Worm (Caenorhabditis elegans) whole organism, L1 larva: Measurements from ENCODE around the gene tag-340.
A peak's percentile ranks its signal among the peaks of the same experiment; 100 is the strongest.

Source experiments
- aha-1 ChIP-seq: fragments of 150-350 bp; optimal IDR thresholded peaks from 2 replicates; lab custom pipeline; 2014; ENCODE audit warnings: missing biosample characterization, missing genetic modification characterization
- aly-2 ChIP-seq: fragments of 150-350 bp; optimal IDR thresholded peaks from 2 replicates; lab custom pipeline; 2014; ENCODE audit warnings: missing biosample characterization, missing genetic modification characterization
- ama-1 ChIP-seq: fragments of 150-350 bp; optimal IDR thresholded peaks from 2 replicates; lab custom pipeline; 2014
- blmp-1 ChIP-seq: fragments of 150-350 bp; optimal IDR thresholded peaks from 2 replicates; lab custom pipeline; 2014; ENCODE audit warnings: missing biosample characterization, missing genetic modification characterization
- ceh-82 ChIP-seq, 3 experiments: fragments of 150-350 bp in 1 of 3; sonication (generic microtip) in 2 of 3; optimal IDR thresholded peaks; 2 replicates each; lab custom pipeline; 2014 to 2017; ENCODE audit warnings: missing biosample characterization in 3 of 3, missing genetic modification characterization in 3 of 3
- dsc-1 ChIP-seq: sonication (generic microtip); optimal IDR thresholded peaks from 2 replicates; lab custom pipeline; 2016; ENCODE audit warnings: mild to moderate bottlenecking, missing genetic modification characterization, missing compliant biosample characterization
- efl-1 ChIP-seq, 4 experiments: fragments of 150-350 bp; optimal IDR thresholded peaks in 3 of 4; peaks in 1 of 4; 1 replicate in 1 of 4; 2 replicates in 3 of 4; lab custom pipeline; 2014; ENCODE audit warnings: missing biosample characterization in 2 of 4, missing genetic modification characterization in 2 of 4, missing genetic modification reagents in 2 of 4
- elt-2 ChIP-seq: sonication (generic microtip); optimal IDR thresholded peaks from 2 replicates; lab custom pipeline; 2016; ENCODE audit warnings: missing genetic modification characterization, mild to moderate bottlenecking, inconsistent platforms, missing compliant biosample characterization, missing genetic modification reagents
- elt-3 ChIP-seq, 6 experiments: fragments of 150-350 bp in 1 of 6; sonication (generic microtip); optimal IDR thresholded peaks; 2 replicates each; lab custom pipeline; 2017 to 2018; ENCODE audit warnings: missing biosample characterization in 6 of 6, missing genetic modification characterization in 6 of 6, inconsistent platforms in 1 of 6
- ets-5 ChIP-seq: fragments of 200-800 bp; sonication (Bioruptor generic); IDR thresholded peaks from 2 replicates; pipeline ENCODE4 v1.3.6; 2022; ENCODE audit warnings: missing genetic modification characterization, missing compliant biosample characterization
- fkh-10 ChIP-seq: sonication (generic microtip); optimal IDR thresholded peaks from 2 replicates; lab custom pipeline; 2017; ENCODE audit warnings: missing biosample characterization, missing genetic modification reagents, missing genetic modification characterization
- fkh-4 ChIP-seq: sonication (generic microtip); optimal IDR thresholded peaks from 2 replicates; lab custom pipeline; 2016; ENCODE audit warnings: missing compliant biosample characterization, missing genetic modification characterization, borderline replicate concordance
- fos-1 ChIP-seq: fragments of 150-350 bp; optimal IDR thresholded peaks from 2 replicates; lab custom pipeline; 2014; ENCODE audit warnings: missing biosample characterization, missing genetic modification characterization
- grh-1 ChIP-seq: fragments of 200-800 bp; sonication (Bioruptor generic); IDR thresholded peaks from 2 replicates; pipeline ENCODE4 v1.3.6; 2022; ENCODE audit warnings: missing genetic modification reagents, missing genetic modification characterization, missing compliant biosample characterization
- hlh-4 ChIP-seq: sonication (generic microtip); optimal IDR thresholded peaks from 2 replicates; lab custom pipeline; 2016; ENCODE audit warnings: mild to moderate bottlenecking, missing genetic modification characterization, missing compliant biosample characterization
- irx-1 ChIP-seq: sonication (generic microtip); optimal IDR thresholded peaks from 2 replicates; lab custom pipeline; 2016; ENCODE audit warnings: missing genetic modification characterization, missing compliant biosample characterization
- isw-1 ChIP-seq: fragments of 200-800 bp; sonication (Bioruptor generic); IDR thresholded peaks from 2 replicates; pipeline ENCODE4 v1.3.6; 2022; ENCODE audit warnings: missing genetic modification characterization, missing compliant biosample characterization
- jun-1 ChIP-seq: fragments of 150-350 bp; optimal IDR thresholded peaks from 2 replicates; lab custom pipeline; 2014; ENCODE audit warnings: missing biosample characterization, missing genetic modification reagents, missing genetic modification characterization
- lin-14 ChIP-seq: fragments of 200-800 bp; sonication (Bioruptor generic); optimal IDR thresholded peaks from 2 replicates; lab custom pipeline; 2018; ENCODE audit warnings: mild to moderate bottlenecking, missing genetic modification characterization, moderate library complexity, missing compliant biosample characterization
- lin-35 ChIP-seq, 2 experiments: fragments of 150-350 bp; optimal IDR thresholded peaks; 2 replicates each; lab custom pipeline; 2014; ENCODE audit warnings: missing biosample characterization in 2 of 2, missing genetic modification characterization in 2 of 2, missing genetic modification reagents in 2 of 2
- lin-39 ChIP-seq: fragments of 150-350 bp; optimal IDR thresholded peaks from 2 replicates; lab custom pipeline; 2014; ENCODE audit warnings: missing biosample characterization, missing genetic modification reagents, missing genetic modification characterization
- lsy-2 ChIP-seq, 2 experiments: fragments of 150-350 bp; optimal IDR thresholded peaks; 2 replicates each; lab custom pipeline; 2014; ENCODE audit warnings: missing biosample characterization in 2 of 2, missing genetic modification characterization in 2 of 2
- mab-9 ChIP-seq: fragments of 200-800 bp; sonication (Bioruptor generic); IDR thresholded peaks from 2 replicates; pipeline ENCODE4 v1.3.6; 2022; ENCODE audit warnings: missing genetic modification reagents, missing genetic modification characterization, missing compliant biosample characterization
- mep-1 ChIP-seq: fragments of 150-350 bp; optimal IDR thresholded peaks from 2 replicates; lab custom pipeline; 2014; ENCODE audit warnings: missing biosample characterization, missing genetic modification characterization
- nhr-11 ChIP-seq: fragments of 150-350 bp; optimal IDR thresholded peaks from 2 replicates; lab custom pipeline; 2014; ENCODE audit warnings: missing biosample characterization, missing genetic modification characterization
- nhr-12 ChIP-seq: sonication (generic microtip); optimal IDR thresholded peaks from 2 replicates; lab custom pipeline; 2017; ENCODE audit warnings: missing biosample characterization, missing genetic modification characterization
- nhr-19 ChIP-seq: fragments of 200-800 bp; sonication (Bioruptor generic); conservative IDR thresholded peaks from 2 replicates; pipeline ENCODE4 v1.3.6; 2022; ENCODE audit warnings: missing genetic modification characterization, missing compliant biosample characterization
- nhr-237 ChIP-seq: fragments of 150-350 bp; optimal IDR thresholded peaks from 2 replicates; lab custom pipeline; 2014; ENCODE audit warnings: missing biosample characterization, missing genetic modification characterization
- nhr-47 ChIP-seq: sonication (generic microtip); optimal IDR thresholded peaks from 2 replicates; lab custom pipeline; 2016; ENCODE audit warnings: mild to moderate bottlenecking, missing genetic modification characterization, moderate library complexity, missing compliant biosample characterization
- nhr-71 ChIP-seq: sonication (generic microtip); optimal IDR thresholded peaks from 2 replicates; lab custom pipeline; 2016; ENCODE audit warnings: mild to moderate bottlenecking, missing genetic modification characterization, moderate library complexity, missing compliant biosample characterization
- nhr-76 ChIP-seq: sonication (generic microtip); optimal IDR thresholded peaks from 2 replicates; lab custom pipeline; 2017; ENCODE audit warnings: missing biosample characterization, missing genetic modification characterization
- nhr-85 ChIP-seq: sonication (generic microtip); peaks from one replicate; lab custom pipeline; 2016; ENCODE audit warnings: missing genetic modification characterization, inconsistent platforms, missing compliant biosample characterization
- nhr-90 ChIP-seq: sonication (generic microtip); optimal IDR thresholded peaks from 2 replicates; lab custom pipeline; 2016; ENCODE audit warnings: mild to moderate bottlenecking, missing genetic modification characterization, missing compliant biosample characterization; ENCODE audit not compliant: poor library complexity
- pag-3 ChIP-seq: sonication (generic microtip); optimal IDR thresholded peaks from 2 replicates; lab custom pipeline; 2017; ENCODE audit warnings: missing genetic modification characterization, mild to moderate bottlenecking, missing compliant biosample characterization, antibody characterized with exemption, borderline replicate concordance; ENCODE audit not compliant: insufficient read depth
- pax-3 ChIP-seq: fragments of 200-800 bp; sonication (Bioruptor generic); optimal IDR thresholded peaks from 2 replicates; lab custom pipeline; 2018; ENCODE audit warnings: mild to moderate bottlenecking, missing genetic modification characterization, moderate library complexity, missing compliant biosample characterization
- pqm-1 ChIP-seq: sonication (generic microtip); optimal IDR thresholded peaks from 3 replicates; lab custom pipeline; 2017; ENCODE audit warnings: missing biosample characterization, missing genetic modification characterization
- rnt-1 ChIP-seq: sonication (generic microtip); optimal IDR thresholded peaks from 2 replicates; lab custom pipeline; 2016; ENCODE audit warnings: mild to moderate bottlenecking, missing genetic modification characterization, moderate library complexity, missing compliant biosample characterization
- skn-1 ChIP-seq: fragments of 150-350 bp; optimal IDR thresholded peaks from 2 replicates; lab custom pipeline; 2014; ENCODE audit warnings: missing biosample characterization, missing genetic modification characterization
- sox-4 ChIP-seq: sonication (generic microtip); optimal IDR thresholded peaks from 2 replicates; lab custom pipeline; 2016; ENCODE audit warnings: missing genetic modification characterization, missing compliant biosample characterization
- sup-37 ChIP-seq: fragments of 200-800 bp; sonication (Bioruptor generic); optimal IDR thresholded peaks from 2 replicates; lab custom pipeline; 2018; ENCODE audit warnings: mild to moderate bottlenecking, missing genetic modification characterization, missing compliant biosample characterization
- swsn-7 ChIP-seq: sonication (generic microtip); optimal IDR thresholded peaks from 2 replicates; lab custom pipeline; 2016; ENCODE audit warnings: missing genetic modification characterization, missing compliant biosample characterization
- zag-1 ChIP-seq: fragments of 150-350 bp; optimal IDR thresholded peaks from 2 replicates; lab custom pipeline; 2014; ENCODE audit warnings: missing biosample characterization, missing genetic modification characterization
- zip-4 ChIP-seq: fragments of 200-800 bp; sonication (Bioruptor generic); optimal IDR thresholded peaks from 2 replicates; lab custom pipeline; 2018; ENCODE audit warnings: mild to moderate bottlenecking, missing genetic modification characterization, moderate library complexity, missing compliant biosample characterization

tag-340 gene

DNA sequence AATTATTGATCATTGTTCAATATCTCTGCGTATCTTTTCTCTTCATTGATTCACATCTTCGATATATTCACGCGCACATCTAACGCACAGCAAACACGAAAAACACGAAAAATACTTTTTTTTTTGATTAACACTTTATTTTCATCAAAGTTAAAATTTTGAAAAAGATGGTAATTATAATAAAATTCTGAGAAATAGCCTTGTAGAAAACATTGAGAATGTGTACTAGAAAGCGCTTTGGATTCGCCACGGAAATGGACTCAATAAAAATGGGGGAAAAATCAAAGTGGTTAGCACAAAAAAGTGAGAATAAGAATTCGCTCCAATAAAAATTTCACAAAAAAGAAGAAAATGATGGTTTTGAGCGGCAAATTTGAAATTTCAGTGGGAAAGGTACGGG is 6.8 kb upstream of the tag-340 start, which contains the start of gene F26F4.6:
Gene F26F4.6 (minus strand): TSS at position 101 of the 400 bp plus-strand sequence.
- TF ChIP-seq lin-35 (GFP tag; optimal IDR thresholded peaks at IDR 0.05; lab: Kevin White, UChicago) (peak in 1 of 2 experiments; percentile 15), aly-2 (tag; lab: Kevin White, UChicago) (peak; percentile 18), nhr-237 (tag; lab: Kevin White, UChicago) (no peak)

ce11 chrIII:4895313-4895712 is 5.0 kb upstream of the tag-340 start:
- no peak for TF ChIP-seq efl-1 (optimal IDR thresholded peaks at IDR 0.05; lab: Kevin White, UChicago)
- peak in 1 of 2 experiments; percentile 83 for TF ChIP-seq efl-1 (GFP tag; optimal IDR thresholded peaks at IDR 0.05 in 1 of 2; lab: Kevin White, UChicago)
- TF ChIP-seq aly-2 (tag; lab: Kevin White, UChicago), result peak; percentile 33
- no peak for TF ChIP-seq lin-39 (tag; lab: Kevin White, UChicago)
- TF ChIP-seq pqm-1 (tag; lab: Kevin White, UChicago), result no peak
- TF ChIP-seq mab-9 (GFP tag; lab: Robert Waterston, UW), result no peak
- TF ChIP-seq lsy-2 (tag; optimal IDR thresholded peaks at IDR 0.05; lab: Kevin White, UChicago), result no peak
- no peak for TF ChIP-seq dsc-1 (tag; lab: Kevin White, UChicago)
- no peak for TF ChIP-seq jun-1 (tag; lab: Kevin White, UChicago)
- TF ChIP-seq nhr-71 (tag; lab: Kevin White, UChicago), result no peak
- no peak for TF ChIP-seq nhr-12 (tag; lab: Kevin White, UChicago)

ce11 chrIII:4899035-4899578 is 1.2 kb upstream of the tag-340 start, which contains the start of gene nhl-2:
TSS of gene nhl-2 (minus strand) at chrIII:4899085.
- no peak for TF ChIP-seq rnt-1
- no peak for TF ChIP-seq ceh-82 (tag; optimal IDR thresholded peaks at IDR 0.05; lab: Kevin White, UChicago)
- no peak for TF ChIP-seq nhr-47 (tag; lab: Kevin White, UChicago)
- no peak for TF ChIP-seq efl-1 (optimal IDR thresholded peaks at IDR 0.05; lab: Kevin White, UChicago)
- TF ChIP-seq efl-1 (GFP tag; optimal IDR thresholded peaks at IDR 0.05 in 1 of 2; lab: Kevin White, UChicago), result peak in 1 of 2 experiments; percentile 84
- TF ChIP-seq nhr-19 (GFP tag; lab: Robert Waterston, UW), result no peak
- no peak for TF ChIP-seq ets-5 (GFP tag; lab: Robert Waterston, UW)
- TF ChIP-seq irx-1, result no peak
- peak; percentile 41 for TF ChIP-seq nhr-85 (tag; lab: Kevin White, UChicago)
- no peak for TF ChIP-seq hlh-4 (tag; lab: Kevin White, UChicago)
- TF ChIP-seq lin-35 (GFP tag; optimal IDR thresholded peaks at IDR 0.05; lab: Kevin White, UChicago), result peak in 1 of 2 experiments; percentile 5
- TF ChIP-seq zag-1 (tag; lab: Kevin White, UChicago), result no peak
- TF ChIP-seq blmp-1 (tag; lab: Kevin White, UChicago), result no peak
- no peak for TF ChIP-seq mep-1

- TF ChIP-seq nhr-71 (tag; lab: Kevin White, UChicago) (peak; percentile 100), blmp-1 (tag; lab: Kevin White, UChicago) (peak; percentile 100), fkh-4 (tag; lab: Kevin White, UChicago) (peak; percentile 93), fkh-10 (GFP tag; lab: Kevin White, UChicago) (peak; percentile 99), pag-3 (peak; percentile 80), aha-1 (tag; lab: Kevin White, UChicago) (peak; percentile 95), elt-3 (tag; optimal IDR thresholded peaks at IDR 0.05; lab: Kevin White, UChicago) (peak in 5 of 6 experiments; percentile 68 to 98 (median 97)), ama-1 (lab: Kevin White, UChicago) (no peak), sox-4 (peak; percentile 99), nhr-90 (tag; lab: Kevin White, UChicago) (peak; percentile 99), mab-9 (GFP tag; lab: Robert Waterston, UW) (peak; percentile 98), sup-37 (peak; percentile 100), elt-2 (tag; lab: Kevin White, UChicago) (peak; percentile 99), nhr-76 (tag; lab: Kevin White, UChicago) (peak; percentile 69), skn-1 (tag; lab: Kevin White, UChicago) (peak; percentile 95), fos-1 (peak; percentile 97), nhr-19 (GFP tag; lab: Robert Waterston, UW) (peak; percentile 100), zip-4 (GFP tag; lab: Kevin White, UChicago) (peak; percentile 96), isw-1 (peak; percentile 98), nhr-11 (tag; lab: Kevin White, UChicago) (peak; percentile 94), rnt-1 (peak; percentile 98), aly-2 (tag; lab: Kevin White, UChicago) (peak; percentile 90), dsc-1 (tag; lab: Kevin White, UChicago) (peak; percentile 100), swsn-7 (tag; lab: Kevin White, UChicago) (peak; percentile 100), lin-14 (GFP tag; lab: Kevin White, UChicago) (peak; percentile 100), nhr-237 (tag; lab: Kevin White, UChicago) (peak; percentile 95), grh-1 (peak; percentile 99), nhr-47 (tag; lab: Kevin White, UChicago) (peak; percentile 100), pax-3 (peak; percentile 100), lin-39 (tag; lab: Kevin White, UChicago) (peak; percentile 93)
Observed at ce11 chrIII:4899728-4900127, 580 bp upstream of the tag-340 start.
